Fruit fly (Drosophila melanogaster) whole organism, pupa: ENCODE results near the gene CG11964.

ENCODE experiments used
- CG10348 ChIP-seq: fragments of 200-800 bp; sonication (Bioruptor generic); IDR thresholded peaks from 2 replicates; pipeline ENCODE4 v1.3.6; 2022; ENCODE audit warnings: missing biosample characterization, missing genetic modification characterization
- CG13204 ChIP-seq: fragments of 200-800 bp; sonication (Bioruptor generic); optimal IDR thresholded peaks from 2 replicates; lab custom pipeline; 2018; ENCODE audit warnings: missing biosample characterization, mild to moderate bottlenecking, missing genetic modification characterization, moderate library complexity
- CG15710 ChIP-seq: fragments of 200-800 bp; sonication (Bioruptor generic); optimal IDR thresholded peaks from 2 replicates; lab custom pipeline; 2018; ENCODE audit warnings: missing biosample characterization, mild to moderate bottlenecking, missing genetic modification characterization, moderate library complexity
- CG32121 ChIP-seq: fragments of 200-800 bp; sonication (Bioruptor generic); IDR thresholded peaks from 2 replicates; pipeline ENCODE4 v1.3.6; 2022; ENCODE audit warnings: missing biosample characterization, missing genetic modification characterization
- CG4496 ChIP-seq: fragments of 200-800 bp; sonication (Bioruptor generic); IDR thresholded peaks from 3 replicates; pipeline ENCODE4 v1.3.6; 2022; ENCODE audit warnings: missing biosample characterization, missing genetic modification characterization
- CG8301 ChIP-seq: fragments of 200-800 bp; sonication (Bioruptor generic); optimal IDR thresholded peaks from 2 replicates; lab custom pipeline; 2018; ENCODE audit warnings: missing biosample characterization, mild to moderate bottlenecking, missing genetic modification characterization
- CG9948 ChIP-seq: fragments of 200-800 bp; sonication (Bioruptor generic); optimal IDR thresholded peaks from 2 replicates; lab custom pipeline; 2018; ENCODE audit warnings: missing biosample characterization, mild to moderate bottlenecking, missing genetic modification characterization, moderate library complexity
- D1 ChIP-seq: fragments of 200-800 bp; sonication (Bioruptor generic); optimal IDR thresholded peaks from 2 replicates; lab custom pipeline; 2018; ENCODE audit warnings: missing biosample characterization, mild to moderate bottlenecking, missing genetic modification characterization, moderate library complexity
- EcR ChIP-seq: fragments of 200-800 bp; sonication (Bioruptor generic); optimal IDR thresholded peaks from 3 replicates; lab custom pipeline; 2019; ENCODE audit warnings: missing biosample characterization, missing genetic modification characterization, mild to moderate bottlenecking, moderate library complexity, missing genetic modification reagents
- Ets98B ChIP-seq: fragments of 200-800 bp; sonication (Bioruptor generic); IDR thresholded peaks from 2 replicates; pipeline ENCODE4 v1.3.6; 2022; ENCODE audit warnings: missing biosample characterization, missing genetic modification characterization
- Pif1A ChIP-seq: fragments of 200-800 bp; sonication (Bioruptor generic); optimal IDR thresholded peaks from 3 replicates; lab custom pipeline; 2016; ENCODE audit warnings: missing biosample characterization, missing genetic modification characterization
- fd96Ca ChIP-seq: fragments of 200-800 bp; sonication (Bioruptor generic); IDR thresholded peaks from 3 replicates; pipeline ENCODE4 v1.3.6; 2022; ENCODE audit warnings: missing biosample characterization, missing genetic modification characterization
- gl ChIP-seq: fragments of 200-800 bp; sonication (Bioruptor generic); optimal IDR thresholded peaks from 2 replicates; lab custom pipeline; 2018; ENCODE audit warnings: missing biosample characterization, mild to moderate bottlenecking, missing genetic modification characterization

dm6 chr3R:8962860-8963755 is 18.3 kb upstream of the CG11964 start, which contains the start of gene ich:
- TF ChIP-seq Ets98B (GFP tag; lab: Robert Waterston, UW) (no peak; the same call in 1 of the 2 replicates), gl (tag; lab: Kevin White, UChicago) (no peak), CG10348 (GFP tag; lab: Robert Waterston, UW) (no peak), EcR (GFP tag; lab: Kevin White, UChicago) (peak; percentile 4), CG15710 (tag; lab: Kevin White, UChicago) (no peak), CG9948 (no peak), CG4496 (GFP tag; lab: Robert Waterston, UW) (no peak), Pif1A (GFP tag; lab: Kevin White, UChicago) (no peak), fd96Ca (GFP tag; lab: Robert Waterston, UW) (0 out of 3 replicates have a peak, but pooled peaks have one; percentile 31), D1 (tag; lab: Kevin White, UChicago) (no peak), CG8301 (tag; lab: Kevin White, UChicago) (no peak), CG32121 (GFP tag; lab: Robert Waterston, UW) (no peak), CG13204 (no peak)
